Fruit fly (Drosophila melanogaster) whole organism, embryonic: ENCODE measurements around the gene dlp.

Source experiments
- Bgb ChIP-seq: fragments of 200-800 bp; sonication (Bioruptor generic); IDR thresholded peaks from 2 replicates; pipeline ENCODE4 v1.3.6; 2022; ENCODE audit warnings: missing biosample characterization, missing genetic modification characterization; ENCODE audit not compliant: partially characterized antibody
- C15 ChIP-seq: fragments of 200-800 bp; sonication (Bioruptor generic); IDR thresholded peaks from 3 replicates; pipeline ENCODE4 v1.3.6; 2022; ENCODE audit warnings: missing biosample characterization, missing genetic modification characterization
- CG10147 ChIP-seq: fragments of 200-800 bp; sonication (Bioruptor generic); optimal IDR thresholded peaks from 2 replicates; lab custom pipeline; 2019; ENCODE audit warnings: missing biosample characterization, mild to moderate bottlenecking, missing genetic modification characterization, moderate library complexity
- CG1024 ChIP-seq: fragments of 200-800 bp; sonication (Bioruptor generic); IDR thresholded peaks from 2 replicates; pipeline ENCODE4 v1.3.6; 2022; ENCODE audit warnings: missing biosample characterization, missing genetic modification characterization
- CG11504 ChIP-seq: fragments of 200-800 bp; sonication (Bioruptor generic); optimal IDR thresholded peaks from 3 replicates; lab custom pipeline; 2019; ENCODE audit warnings: missing biosample characterization, mild to moderate bottlenecking, missing genetic modification characterization, moderate library complexity
- CG11695 ChIP-seq: fragments of 200-800 bp; sonication (Bioruptor generic); IDR thresholded peaks from 3 replicates; pipeline ENCODE4 v1.3.6; 2022; ENCODE audit warnings: missing biosample characterization, missing genetic modification characterization
- CG12769 ChIP-seq: fragments of 200-800 bp; sonication (Bioruptor generic); optimal IDR thresholded peaks from 2 replicates; lab custom pipeline; 2019; ENCODE audit warnings: missing biosample characterization, mild to moderate bottlenecking, missing genetic modification characterization, moderate library complexity
- CG14860 ChIP-seq: fragments of 200-800 bp; sonication (Bioruptor generic); IDR thresholded peaks from 3 replicates; pipeline ENCODE4 v1.3.6; 2022; ENCODE audit warnings: missing biosample characterization, missing genetic modification characterization; ENCODE audit not compliant: partially characterized antibody
- CG17385 ChIP-seq: fragments of 200-800 bp; sonication (Bioruptor generic); optimal IDR thresholded peaks from 3 replicates; lab custom pipeline; 2018; ENCODE audit warnings: missing biosample characterization, mild to moderate bottlenecking, missing genetic modification characterization
- CG2120 ChIP-seq: fragments of 200-800 bp; sonication (Bioruptor generic); optimal IDR thresholded peaks from 3 replicates; lab custom pipeline; 2016; ENCODE audit warnings: missing biosample characterization, missing genetic modification characterization
- CG2202 ChIP-seq: fragments of 200-800 bp; sonication (Bioruptor generic); optimal IDR thresholded peaks from 2 replicates; lab custom pipeline; 2018; ENCODE audit warnings: missing biosample characterization, mild to moderate bottlenecking, missing genetic modification characterization
- CG32767 ChIP-seq: fragments of 200-800 bp; sonication (Bioruptor generic); IDR thresholded peaks from 2 replicates; pipeline ENCODE4 v1.3.6; 2022; ENCODE audit warnings: missing biosample characterization, missing genetic modification characterization
- CG3281 ChIP-seq: fragments of 200-800 bp; sonication (Bioruptor generic); optimal IDR thresholded peaks from 3 replicates; lab custom pipeline; 2017; ENCODE audit warnings: missing biosample characterization, mild to moderate bottlenecking, missing genetic modification characterization
- CG42726 ChIP-seq: fragments of 200-800 bp; sonication (Bioruptor generic); IDR thresholded peaks from 2 replicates; pipeline ENCODE4 v1.3.6; 2022; ENCODE audit warnings: missing biosample characterization, missing genetic modification characterization; ENCODE audit not compliant: partially characterized antibody
- CG6272 ChIP-seq: fragments of 200-800 bp; sonication (Bioruptor generic); IDR thresholded peaks from 2 replicates; pipeline ENCODE4 v1.3.6; 2022; ENCODE audit warnings: missing biosample characterization, missing genetic modification characterization
- CG7556 ChIP-seq: fragments of 200-800 bp; sonication (Bioruptor generic); optimal IDR thresholded peaks from 2 replicates; lab custom pipeline; 2017; ENCODE audit warnings: missing biosample characterization, mild to moderate bottlenecking, missing genetic modification characterization
- CG7963 ChIP-seq: fragments of 200-800 bp; sonication (Bioruptor generic); IDR thresholded peaks from 3 replicates; pipeline ENCODE4 v1.3.6; 2022; ENCODE audit warnings: missing biosample characterization, missing genetic modification characterization; ENCODE audit not compliant: partially characterized antibody
- Ets65A ChIP-seq: fragments of 200-800 bp; sonication (Bioruptor generic); peaks from one replicate; lab custom pipeline; 2016; ENCODE audit warnings: missing biosample characterization, missing genetic modification characterization
- Fer1 ChIP-seq: fragments of 200-800 bp; sonication (Bioruptor generic); optimal IDR thresholded peaks from 2 replicates; lab custom pipeline; 2017; ENCODE audit warnings: missing biosample characterization, mild to moderate bottlenecking, missing genetic modification characterization
- HmgD ChIP-seq: fragments of 200-800 bp; sonication (Bioruptor generic); optimal IDR thresholded peaks from 3 replicates; lab custom pipeline; 2016; ENCODE audit warnings: missing biosample characterization, missing genetic modification characterization
- Med ChIP-seq: fragments of 200-800 bp; sonication (Bioruptor generic); peaks from one replicate; lab custom pipeline; 2016; ENCODE audit warnings: missing biosample characterization, missing genetic modification characterization, mild to moderate bottlenecking, inconsistent platforms, moderate library complexity
- Nf-YB ChIP-seq: fragments of 200-800 bp; sonication (Bioruptor generic); optimal IDR thresholded peaks from 3 replicates; lab custom pipeline; 2019; ENCODE audit warnings: missing biosample characterization, mild to moderate bottlenecking, missing genetic modification characterization, moderate library complexity
- Nf-YC ChIP-seq: fragments of 200-800 bp; optimal IDR thresholded peaks from 3 replicates; lab custom pipeline; 2019; ENCODE audit warnings: missing biosample characterization, mild to moderate bottlenecking, missing genetic modification characterization, moderate library complexity
- Optix ChIP-seq: fragments of 200-800 bp; sonication (Bioruptor generic); IDR thresholded peaks from 3 replicates; pipeline ENCODE4 v1.3.6; 2022; ENCODE audit warnings: missing biosample characterization, missing genetic modification characterization
- Poxn ChIP-seq: fragments of 200-800 bp; sonication (Bioruptor generic); IDR thresholded peaks from 2 replicates; pipeline ENCODE4 v1.3.6; 2022; ENCODE audit warnings: missing biosample characterization, missing genetic modification characterization
- Spps ChIP-seq: fragments of 200-800 bp; sonication (Bioruptor generic); optimal IDR thresholded peaks from 2 replicates; lab custom pipeline; 2018; ENCODE audit warnings: missing biosample characterization, mild to moderate bottlenecking, missing genetic modification characterization
- Usf ChIP-seq: fragments of 200-800 bp; sonication (Bioruptor generic); optimal IDR thresholded peaks from 2 replicates; lab custom pipeline; 2017; ENCODE audit warnings: missing genotype, missing biosample characterization, missing genetic modification characterization
- Vsx1 ChIP-seq: fragments of 200-800 bp; sonication (Bioruptor generic); optimal IDR thresholded peaks from 2 replicates; lab custom pipeline; 2017; ENCODE audit warnings: missing biosample characterization, mild to moderate bottlenecking, missing genetic modification characterization, missing genetic modification reagents
- ase ChIP-seq: fragments of 200-800 bp; sonication (Bioruptor generic); IDR thresholded peaks from 3 replicates; pipeline ENCODE4 v1.3.6; 2022; ENCODE audit warnings: missing biosample characterization, missing genetic modification characterization
- caup ChIP-seq: fragments of 200-800 bp; sonication (Bioruptor generic); optimal IDR thresholded peaks from 3 replicates; lab custom pipeline; 2017; ENCODE audit warnings: missing biosample characterization, mild to moderate bottlenecking, missing genetic modification characterization, moderate library complexity; ENCODE audit not compliant: severe bottlenecking
- dpn ChIP-seq, 2 experiments: fragments of 200-800 bp; sonication (Bioruptor generic); optimal IDR thresholded peaks; 3 replicates each; lab custom pipeline; 2016; ENCODE audit warnings: missing biosample characterization in 2 of 2, missing genetic modification characterization in 2 of 2
- grau ChIP-seq: fragments of 200-800 bp; optimal IDR thresholded peaks from 3 replicates; lab custom pipeline; 2019; ENCODE audit warnings: missing biosample characterization, mild to moderate bottlenecking, missing genetic modification characterization, moderate library complexity
- kah ChIP-seq: fragments of 200-800 bp; sonication (Bioruptor generic); optimal IDR thresholded peaks from 2 replicates; lab custom pipeline; 2018; ENCODE audit warnings: missing biosample characterization, mild to moderate bottlenecking, missing genetic modification characterization
- mirr ChIP-seq: fragments of 200-800 bp; sonication (Bioruptor generic); optimal IDR thresholded peaks from 3 replicates; lab custom pipeline; 2018; ENCODE audit warnings: missing biosample characterization, mild to moderate bottlenecking, missing genetic modification characterization
- mld ChIP-seq: fragments of 200-800 bp; sonication (Bioruptor generic); IDR thresholded peaks from 3 replicates; pipeline ENCODE4 v1.3.6; 2022; ENCODE audit warnings: missing biosample characterization, missing genetic modification characterization; ENCODE audit not compliant: partially characterized antibody
- nau ChIP-seq: fragments of 200-800 bp; sonication (Bioruptor generic); optimal IDR thresholded peaks from 3 replicates; lab custom pipeline; 2017; ENCODE audit warnings: missing biosample characterization, mild to moderate bottlenecking, missing genetic modification characterization, missing genetic modification reagents
- nerfin-2 ChIP-seq: fragments of 200-800 bp; sonication (Bioruptor generic); IDR thresholded peaks from 2 replicates; pipeline ENCODE4 v1.3.6; 2022; ENCODE audit warnings: missing biosample characterization, missing genetic modification characterization; ENCODE audit not compliant: partially characterized antibody
- pan ChIP-seq, 4 experiments: fragments of >200 bp in 3 of 4; fragments of 200-800 bp in 1 of 4; sonication (Bioruptor generic) in 1 of 4; optimal IDR thresholded peaks in 3 of 4; IDR thresholded peaks in 1 of 4; 2 replicates each; pipeline versions ENCODE4 v1.3.6 to Lab custom; 2017 to 2022; ENCODE audit warnings: missing biosample characterization in 2 of 4, missing genetic modification characterization in 2 of 4, mixed read lengths in 1 of 4
- salm ChIP-seq: fragments of 200-800 bp; sonication (Bioruptor generic); optimal IDR thresholded peaks from 2 replicates; lab custom pipeline; 2018; ENCODE audit warnings: missing biosample characterization, mild to moderate bottlenecking, missing genetic modification characterization
- sens ChIP-seq: fragments of 200-800 bp; sonication (Bioruptor generic); peaks from one replicate; lab custom pipeline; 2016; ENCODE audit warnings: missing biosample characterization, missing genetic modification characterization
- sens-2 ChIP-seq: fragments of 200-800 bp; sonication (Bioruptor generic); IDR thresholded peaks from 2 replicates; pipeline ENCODE4 v1.3.6; 2022; ENCODE audit warnings: missing biosample characterization, missing genetic modification characterization
- sna ChIP-seq: fragments of 200-800 bp; sonication (Bioruptor generic); IDR thresholded peaks from 2 replicates; pipeline ENCODE4 v1.3.6; 2022; ENCODE audit warnings: missing biosample characterization, missing genetic modification characterization; ENCODE audit not compliant: partially characterized antibody
- sr ChIP-seq: fragments of 200-800 bp; sonication (Bioruptor generic); IDR thresholded peaks from 3 replicates; pipeline ENCODE4 v1.3.6; 2022; ENCODE audit warnings: missing biosample characterization, missing genetic modification characterization
- stwl ChIP-seq: fragments of 200-800 bp; sonication (Bioruptor generic); optimal IDR thresholded peaks from 3 replicates; lab custom pipeline; 2018; ENCODE audit warnings: missing biosample characterization, mild to moderate bottlenecking, missing genetic modification characterization, moderate library complexity
- sug ChIP-seq: fragments of 200-800 bp; optimal IDR thresholded peaks from 2 replicates; lab custom pipeline; 2019; ENCODE audit warnings: missing biosample characterization, mild to moderate bottlenecking, missing genetic modification characterization, moderate library complexity
- tna ChIP-seq: fragments of 200-800 bp; sonication (Bioruptor generic); IDR thresholded peaks from 2 replicates; pipeline ENCODE4 v1.3.6; 2022; ENCODE audit warnings: missing biosample characterization, missing genetic modification characterization; ENCODE audit not compliant: partially characterized antibody
- tx ChIP-seq: fragments of 200-800 bp; sonication (Bioruptor generic); optimal IDR thresholded peaks from 2 replicates; lab custom pipeline; 2016; ENCODE audit warnings: missing biosample characterization, missing genetic modification characterization
- zfh2 ChIP-seq: fragments of 200-800 bp; sonication (Bioruptor generic); optimal IDR thresholded peaks from 2 replicates; lab custom pipeline; 2016; ENCODE audit warnings: missing biosample characterization, missing genetic modification characterization

The dlp gene

dm6 chr3L:14673740-14674463, 41.5 kb downstream of the dlp start (continued):
- peak; percentile 57 for TF ChIP-seq grau (tag; lab: Kevin White, UChicago)
- no peak for TF ChIP-seq CG12769 (tag; lab: Kevin White, UChicago)
- peak; percentile 77 for TF ChIP-seq tna (GFP tag; lab: Robert Waterston, UW)
- TF ChIP-seq sug = peak; percentile 7
- peak; percentile 37 for TF ChIP-seq stwl
- TF ChIP-seq CG17385 (GFP tag; lab: Kevin White, UChicago) = no peak
- TF ChIP-seq Optix (GFP tag; lab: Robert Waterston, UW) = no peak
- TF ChIP-seq CG7556 (GFP tag; lab: Kevin White, UChicago) = no peak
- no peak for TF ChIP-seq kah (GFP tag; lab: Kevin White, UChicago)
- 0 out of 3 replicates have a peak, but pooled peaks have one; percentile 12 for TF ChIP-seq CG11695 (GFP tag; lab: Robert Waterston, UW)
- TF ChIP-seq CG2202 (tag; lab: Kevin White, UChicago) = no peak
- TF ChIP-seq Usf = no peak
- TF ChIP-seq Fer1 (GFP tag; lab: Kevin White, UChicago) = peak; percentile 52
- TF ChIP-seq Med (GFP tag; lab: Kevin White, UChicago) = peak; percentile 78
- no peak for TF ChIP-seq Nf-YC (tag; lab: Kevin White, UChicago)
- TF ChIP-seq Ets65A = no peak
- TF ChIP-seq Nf-YB (GFP tag; lab: Kevin White, UChicago) = no peak
- peak; percentile 71 for TF ChIP-seq HmgD (GFP tag; lab: Kevin White, UChicago)
- TF ChIP-seq CG14860 (GFP tag; lab: Robert Waterston, UW) = peak; percentile 76
- TF ChIP-seq mirr (GFP tag; lab: Kevin White, UChicago) = no peak
- no peak for TF ChIP-seq Poxn (GFP tag; lab: Robert Waterston, UW)
- TF ChIP-seq caup = no peak
- TF ChIP-seq CG32767 (GFP tag; lab: Robert Waterston, UW) = no peak
- no peak for TF ChIP-seq tx (GFP tag; lab: Kevin White, UChicago)
- no peak for TF ChIP-seq Vsx1
- TF ChIP-seq C15 (GFP tag; lab: Robert Waterston, UW) = 0 out of 3 replicates have a peak, but pooled peaks have one; percentile 21
- peak; percentile 81 for TF ChIP-seq nerfin-2
- TF ChIP-seq pan (optimal IDR thresholded peaks at IDR 0.05; lab: Kevin White, UChicago) = no peak
- TF ChIP-seq pan (GFP tag; optimal IDR thresholded peaks at IDR 0.05 in 1 of 2, IDR thresholded peaks at IDR 0.05 in 1 of 2) = peak in 1 of 2 experiments; percentile 5
- peak; percentile 88 for TF ChIP-seq CG7963 (GFP tag; lab: Robert Waterston, UW)
- TF ChIP-seq CG11504 (tag; lab: Kevin White, UChicago) = peak; percentile 13
- peak; percentile 9 for TF ChIP-seq nau (GFP tag; lab: Kevin White, UChicago)
- no peak for TF ChIP-seq ase (GFP tag; lab: Robert Waterston, UW)
- TF ChIP-seq CG10147 (GFP tag; lab: Kevin White, UChicago) = peak; percentile 2
- TF ChIP-seq salm = peak; percentile 10
- TF ChIP-seq CG42726 = peak; percentile 90
- TF ChIP-seq mld = peak; percentile 95
- TF ChIP-seq zfh2 (GFP tag; lab: Kevin White, UChicago) = no peak
- TF ChIP-seq dpn (GFP tag; optimal IDR thresholded peaks at IDR 0.05; lab: Kevin White, UChicago) = no peak
- TF ChIP-seq sr (GFP tag; lab: Robert Waterston, UW) = no peak
- peak; percentile 46; the same call in 1 of the 2 replicates for TF ChIP-seq sna (GFP tag; lab: Robert Waterston, UW)
- TF ChIP-seq CG1024 (GFP tag; lab: Robert Waterston, UW) = no peak
- peak; percentile 87 for TF ChIP-seq Bgb (GFP tag; lab: Robert Waterston, UW)
- no peak for TF ChIP-seq Spps (tag; lab: Kevin White, UChicago)
- no peak for TF ChIP-seq sens-2 (GFP tag; lab: Robert Waterston, UW)
- TF ChIP-seq CG2120 (GFP tag; lab: Kevin White, UChicago) = no peak
- peak; percentile 82 for TF ChIP-seq sens (GFP tag; lab: Kevin White, UChicago)
- TF ChIP-seq CG3281 = no peak
- TF ChIP-seq CG6272 (GFP tag; lab: Robert Waterston, UW) = no peak
